Worm (Caenorhabditis elegans) whole organism, late embryonic: ENCODE results near the gene F07F6.8.

Source experiments
- C08G9.2 ChIP-seq: sonication (generic microtip); optimal IDR thresholded peaks from 2 replicates; lab custom pipeline; 2016; ENCODE audit warnings: mild to moderate bottlenecking, missing genetic modification characterization, moderate library complexity, missing compliant biosample characterization
- F13H6.1 ChIP-seq: sonication (generic microtip); optimal IDR thresholded peaks from 2 replicates; lab custom pipeline; 2016; ENCODE audit warnings: missing genetic modification characterization, missing compliant biosample characterization
- ama-1 ChIP-seq: fragments of 150-350 bp; optimal IDR thresholded peaks from 2 replicates; lab custom pipeline; 2014
- ceh-19 ChIP-seq: fragments of 200-800 bp; sonication (Bioruptor generic); optimal IDR thresholded peaks from 2 replicates; lab custom pipeline; 2018; ENCODE audit warnings: mild to moderate bottlenecking, missing genetic modification characterization, missing compliant biosample characterization
- ceh-30 ChIP-seq: fragments of 150-350 bp; optimal IDR thresholded peaks from 2 replicates; lab custom pipeline; 2014; ENCODE audit warnings: missing biosample characterization, missing genetic modification characterization
- ceh-34 ChIP-seq: sonication (generic microtip); optimal IDR thresholded peaks from 2 replicates; lab custom pipeline; 2016; ENCODE audit warnings: mild to moderate bottlenecking, missing genetic modification characterization, missing compliant biosample characterization
- ceh-48 ChIP-seq: sonication (generic microtip); optimal IDR thresholded peaks from 2 replicates; lab custom pipeline; 2016; ENCODE audit warnings: missing genetic modification characterization, inconsistent platforms, missing compliant biosample characterization
- dmd-4 ChIP-seq: sonication (generic microtip); optimal IDR thresholded peaks from 2 replicates; lab custom pipeline; 2016; ENCODE audit warnings: borderline replicate concordance, missing genetic modification characterization, missing compliant biosample characterization
- elt-2 ChIP-seq: sonication (generic microtip); optimal IDR thresholded peaks from 2 replicates; lab custom pipeline; 2016; ENCODE audit warnings: missing genetic modification reagents, missing genetic modification characterization, missing compliant biosample characterization
- ets-4 ChIP-seq: sonication (generic microtip); optimal IDR thresholded peaks from 2 replicates; lab custom pipeline; 2016; ENCODE audit warnings: missing genetic modification characterization, missing compliant biosample characterization
- fax-1 ChIP-seq: sonication (generic microtip); optimal IDR thresholded peaks from 2 replicates; lab custom pipeline; 2016; ENCODE audit warnings: missing genotype, missing genetic modification characterization, missing compliant biosample characterization
- fkh-10 ChIP-seq: fragments of 150-350 bp; optimal IDR thresholded peaks from 2 replicates; lab custom pipeline; 2014; ENCODE audit warnings: missing biosample characterization, missing genetic modification reagents, missing genetic modification characterization
- fkh-6 ChIP-seq: sonication (generic microtip); optimal IDR thresholded peaks from 2 replicates; lab custom pipeline; 2016; ENCODE audit warnings: missing genetic modification characterization, missing compliant biosample characterization
- gmeb-2 ChIP-seq: sonication (generic microtip); optimal IDR thresholded peaks from 2 replicates; lab custom pipeline; 2016; ENCODE audit warnings: missing genetic modification characterization, inconsistent platforms, missing compliant biosample characterization
- hlh-6 ChIP-seq: sonication (generic microtip); optimal IDR thresholded peaks from 2 replicates; lab custom pipeline; 2016; ENCODE audit warnings: missing genotype, missing genetic modification characterization, missing compliant biosample characterization
- hlh-8 ChIP-seq: sonication (generic microtip); optimal IDR thresholded peaks from 2 replicates; lab custom pipeline; 2016; ENCODE audit warnings: missing genotype, missing genetic modification characterization, missing compliant biosample characterization
- lin-11 ChIP-seq: fragments of 200-800 bp; sonication (Bioruptor generic); optimal IDR thresholded peaks from 2 replicates; lab custom pipeline; 2018; ENCODE audit warnings: mild to moderate bottlenecking, missing genetic modification characterization, missing compliant biosample characterization
- mec-3 ChIP-seq: sonication (generic microtip); optimal IDR thresholded peaks from 2 replicates; lab custom pipeline; 2016; ENCODE audit warnings: borderline replicate concordance, missing genetic modification characterization, missing compliant biosample characterization
- nfya-1 ChIP-seq: sonication (generic microtip); optimal IDR thresholded peaks from 2 replicates; lab custom pipeline; 2017; ENCODE audit warnings: missing genetic modification characterization, mild to moderate bottlenecking, missing compliant biosample characterization, antibody characterized with exemption, moderate library complexity
- nhr-11 ChIP-seq: fragments of 150-350 bp; optimal IDR thresholded peaks from 2 replicates; lab custom pipeline; 2014; ENCODE audit warnings: missing biosample characterization, missing genetic modification characterization
- nhr-232 ChIP-seq: sonication (generic microtip); optimal IDR thresholded peaks from 2 replicates; lab custom pipeline; 2016; ENCODE audit warnings: missing genetic modification characterization, missing compliant biosample characterization
- npax-4 ChIP-seq: sonication (generic microtip); optimal IDR thresholded peaks from 2 replicates; lab custom pipeline; 2016; ENCODE audit warnings: missing genetic modification characterization, missing compliant biosample characterization
- odd-2 ChIP-seq: sonication (generic microtip); optimal IDR thresholded peaks from 2 replicates; lab custom pipeline; 2017; ENCODE audit warnings: antibody characterized with exemption, mild to moderate bottlenecking, missing genetic modification characterization, missing compliant biosample characterization
- pha-2 ChIP-seq: sonication (generic microtip); optimal IDR thresholded peaks from 2 replicates; lab custom pipeline; 2017; ENCODE audit warnings: mild to moderate bottlenecking, missing genetic modification characterization, missing compliant biosample characterization
- pqm-1 ChIP-seq: sonication (generic microtip); optimal IDR thresholded peaks from 2 replicates; lab custom pipeline; 2016; ENCODE audit warnings: missing genetic modification characterization, missing compliant biosample characterization
- ref-2 ChIP-seq: sonication (generic microtip); optimal IDR thresholded peaks from 2 replicates; lab custom pipeline; 2016; ENCODE audit warnings: missing genetic modification characterization, missing compliant biosample characterization
- rnt-1 ChIP-seq: sonication (generic microtip); optimal IDR thresholded peaks from 2 replicates; lab custom pipeline; 2016; ENCODE audit warnings: missing genetic modification characterization, missing compliant biosample characterization
- sdc-2 ChIP-seq: sonication (generic microtip); optimal IDR thresholded peaks from 2 replicates; lab custom pipeline; 2016; ENCODE audit warnings: missing genotype, missing genetic modification characterization, missing compliant biosample characterization
- sox-2 ChIP-seq: fragments of 200-800 bp; sonication (Bioruptor generic); IDR thresholded peaks from 2 replicates; pipeline ENCODE4 v1.3.6; 2022; ENCODE audit warnings: missing genetic modification reagents, missing genetic modification characterization, missing compliant biosample characterization
- sox-4 ChIP-seq: sonication (generic microtip); optimal IDR thresholded peaks from 2 replicates; lab custom pipeline; 2017; ENCODE audit warnings: mild to moderate bottlenecking, missing genetic modification characterization, inconsistent platforms, missing compliant biosample characterization
- syd-9 ChIP-seq: sonication (generic microtip); optimal IDR thresholded peaks from 2 replicates; lab custom pipeline; 2016; ENCODE audit warnings: mild to moderate bottlenecking, missing genetic modification characterization, moderate library complexity, missing compliant biosample characterization
- tbx-7 ChIP-seq: sonication (generic microtip); optimal IDR thresholded peaks from 2 replicates; lab custom pipeline; 2016; ENCODE audit warnings: missing genotype, missing genetic modification characterization, missing compliant biosample characterization
- unc-42 ChIP-seq: sonication (generic microtip); optimal IDR thresholded peaks from 2 replicates; lab custom pipeline; 2016; ENCODE audit warnings: missing genotype, missing genetic modification characterization, missing compliant biosample characterization
- unc-55 ChIP-seq: sonication (generic microtip); optimal IDR thresholded peaks from 2 replicates; lab custom pipeline; 2017; ENCODE audit warnings: missing biosample characterization, missing genetic modification reagents, missing genetic modification characterization
- unc-86 ChIP-seq: sonication (generic microtip); optimal IDR thresholded peaks from 2 replicates; lab custom pipeline; 2016; ENCODE audit warnings: missing genetic modification characterization, missing compliant biosample characterization
- zip-5 ChIP-seq: sonication (generic microtip); optimal IDR thresholded peaks from 2 replicates; lab custom pipeline; 2016; ENCODE audit warnings: missing genetic modification characterization, missing compliant biosample characterization
- ztf-16 ChIP-seq: sonication (generic microtip); optimal IDR thresholded peaks from 2 replicates; lab custom pipeline; 2017; ENCODE audit warnings: missing genetic modification characterization, missing compliant biosample characterization

The F07F6.8 gene

DNA sequence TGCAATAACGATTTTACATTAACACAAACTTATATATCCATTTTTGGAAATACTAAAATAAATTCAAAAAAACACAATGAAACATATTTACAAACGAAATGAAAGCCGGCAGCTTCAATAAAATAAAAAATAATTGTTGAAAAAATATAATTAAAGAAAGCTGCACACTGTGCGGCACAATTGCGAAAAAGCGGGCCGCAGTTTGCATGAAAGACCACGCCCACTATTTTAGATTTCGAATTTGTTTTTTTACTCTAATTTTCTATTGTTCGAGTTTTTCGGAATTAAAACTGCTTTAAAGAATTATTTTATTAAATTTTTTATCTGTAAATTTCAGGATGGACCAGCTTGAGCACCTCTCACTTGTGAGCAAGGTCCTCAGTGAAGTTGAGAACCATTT is 26.3 kb downstream of the F07F6.8 start, which contains the start of gene mog-5 (continued):
- TF ChIP-seq gmeb-2 (tag; lab: Kevin White, UChicago) (no peak), hlh-8 (tag; lab: Kevin White, UChicago) (peak; percentile 27), sdc-2 (no peak), ref-2 (tag; lab: Kevin White, UChicago) (peak; percentile 26), ztf-16 (peak; percentile 30), sox-4 (tag; lab: Kevin White, UChicago) (peak; percentile 55)
- TF ChIP-seq, all 69 proteins: peak for 23

DNA sequence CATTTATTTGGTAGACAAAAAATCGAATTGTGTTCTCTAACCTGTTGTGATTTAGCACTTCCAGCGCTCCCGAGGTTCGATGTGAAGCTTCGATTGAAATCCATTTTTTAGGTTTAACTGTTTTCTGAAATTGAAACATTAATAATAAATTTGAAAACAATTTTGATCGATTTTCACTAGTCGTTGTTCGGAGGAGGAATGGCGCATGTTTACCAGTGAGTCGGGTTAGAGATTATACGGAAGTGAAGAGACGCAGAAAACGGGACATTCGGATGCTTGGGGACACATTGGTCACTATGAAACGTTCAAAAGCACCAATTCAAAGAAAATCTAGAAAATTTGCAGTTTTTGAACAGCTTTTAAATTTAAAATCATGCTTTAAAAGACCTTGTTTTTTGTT is 26.8 kb downstream of the F07F6.8 start, which contains the start of gene fbxl-3:
Gene fbxl-3 (minus strand): TSS at position 124 of the 400 bp plus-strand sequence.
- TF ChIP-seq rnt-1 (tag; lab: Kevin White, UChicago) (no peak), npax-4 (no peak), sox-2 (GFP tag; lab: Robert Waterston, UW) (no peak), ceh-34 (no peak), pha-2 (tag; lab: Kevin White, UChicago) (no peak), unc-86 (tag; lab: Kevin White, UChicago) (no peak), zip-5 (no peak), unc-55 (GFP tag; lab: Kevin White, UChicago) (no peak), ama-1 (lab: Kevin White, UChicago) (no peak), mec-3 (no peak), elt-2 (no peak), unc-42 (no peak), odd-2 (tag; lab: Kevin White, UChicago) (no peak), dmd-4 (no peak), ceh-30 (tag; lab: Kevin White, UChicago) (no peak), nfya-1 (tag; lab: Kevin White, UChicago) (no peak), lin-11 (no peak), hlh-8 (tag; lab: Kevin White, UChicago) (no peak), F13H6.1 (tag; lab: Kevin White, UChicago) (no peak), sox-4 (tag; lab: Kevin White, UChicago) (no peak)

DNA sequence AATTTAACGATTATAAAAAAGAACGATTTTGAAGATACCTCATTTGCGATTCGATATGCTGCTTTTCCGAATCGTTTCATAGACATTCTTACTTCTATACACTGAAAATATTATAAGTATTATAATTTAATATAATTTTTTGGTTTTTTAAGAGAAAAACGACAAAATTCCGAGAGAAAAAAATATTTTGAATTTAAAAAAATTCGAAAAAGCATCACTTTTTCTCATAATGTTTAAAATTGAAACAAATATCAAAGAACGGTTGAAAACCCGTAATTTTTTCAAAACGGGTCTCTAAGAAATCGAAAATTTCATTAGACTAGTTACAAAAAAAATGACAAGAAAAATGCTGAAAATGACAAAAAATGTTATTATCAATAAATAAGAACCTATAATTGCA is 29.9 kb downstream of the F07F6.8 start, which contains the start of gene pink-1:
Gene pink-1 (minus strand): TSS at position 101 of the 400 bp plus-strand sequence.
- no peak for TF ChIP-seq fkh-10 (GFP tag; lab: Kevin White, UChicago)
- TF ChIP-seq rnt-1 (tag; lab: Kevin White, UChicago): no peak
- TF ChIP-seq sox-4 (tag; lab: Kevin White, UChicago): no peak
- TF ChIP-seq lin-11: no peak
- TF ChIP-seq ceh-48 (tag; lab: Kevin White, UChicago): no peak
- no peak for TF ChIP-seq nhr-232 (tag; lab: Kevin White, UChicago)
- TF ChIP-seq ceh-19 (GFP tag; lab: Kevin White, UChicago): no peak
- no peak for TF ChIP-seq sdc-2
- no peak for TF ChIP-seq pqm-1
- TF ChIP-seq nfya-1 (tag; lab: Kevin White, UChicago): no peak
- TF ChIP-seq hlh-6 (tag; lab: Kevin White, UChicago): no peak
- TF ChIP-seq fax-1 (tag; lab: Kevin White, UChicago): no peak
- TF ChIP-seq mec-3: no peak
- no peak for TF ChIP-seq nhr-11 (tag; lab: Kevin White, UChicago)
- no peak for TF ChIP-seq ceh-30 (tag; lab: Kevin White, UChicago)
- no peak for TF ChIP-seq syd-9
- no peak for TF ChIP-seq fkh-6
- TF ChIP-seq sox-2 (GFP tag; lab: Robert Waterston, UW): no peak
- no peak for TF ChIP-seq C08G9.2 (tag; lab: Kevin White, UChicago)

DNA sequence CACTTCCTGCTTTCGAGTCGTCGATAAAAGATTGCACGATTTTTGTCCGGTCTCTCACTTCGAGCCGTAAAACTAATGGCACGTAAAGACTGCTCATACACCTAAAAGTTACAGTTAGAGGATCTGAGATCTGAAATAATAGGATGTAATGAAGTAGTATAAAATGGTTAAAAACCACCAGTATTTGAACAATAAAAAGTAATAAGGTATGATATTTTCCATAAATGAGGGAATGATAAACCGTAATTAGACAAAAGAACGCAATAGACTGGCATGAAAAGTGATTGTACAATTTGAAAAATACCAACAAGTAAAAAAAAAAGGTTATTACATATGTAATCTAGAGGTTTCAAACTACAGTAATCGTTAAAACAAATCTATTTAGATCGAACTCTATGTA is 32.4 kb downstream of the F07F6.8 start, which contains the start of gene brap-2:
Gene brap-2 (minus strand): TSS at position 101 of the 400 bp plus-strand sequence.
- no peak for TF ChIP-seq tbx-7 (tag; lab: Kevin White, UChicago)

DNA sequence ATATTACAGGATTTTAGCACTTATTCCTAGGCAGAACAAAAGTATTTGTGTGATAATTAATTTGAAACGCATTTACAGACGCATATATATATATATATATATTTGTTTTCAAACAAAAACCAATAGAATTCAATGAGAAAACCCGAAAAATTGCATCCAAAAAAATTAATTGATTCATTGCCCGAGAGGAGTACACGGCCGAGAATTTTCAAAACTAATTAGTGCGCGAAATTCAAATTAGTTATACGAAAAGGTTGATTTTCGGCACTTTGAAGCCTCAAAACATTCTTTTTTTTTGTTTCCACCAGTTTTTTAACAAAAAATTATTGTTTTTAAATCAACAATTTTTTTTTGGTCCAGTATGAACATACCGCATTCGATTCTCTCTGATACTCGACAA is 34.1 kb downstream of the F07F6.8 start:
- peak; percentile 2 for TF ChIP-seq elt-2
- no peak for TF ChIP-seq ets-4
